Fruit fly (Drosophila melanogaster) whole organism, embryonic: ENCODE results near the gene loj.
A peak's percentile ranks its signal among the peaks of the same experiment; 100 is the strongest.

Source experiments
- ATbp ChIP-seq: fragments of 200-800 bp; sonication (Bioruptor generic); optimal IDR thresholded peaks from 2 replicates; lab custom pipeline; 2017; ENCODE audit warnings: missing biosample characterization, mild to moderate bottlenecking, missing genetic modification characterization, missing genetic modification reagents
- Atf6 ChIP-seq: fragments of 200-800 bp; sonication (Bioruptor generic); IDR thresholded peaks from 2 replicates; pipeline ENCODE4 v1.3.6; 2022; ENCODE audit warnings: missing biosample characterization, missing genetic modification characterization
- Awh ChIP-seq: fragments of 200-800 bp; sonication (Bioruptor generic); IDR thresholded peaks from 2 replicates; pipeline ENCODE4, ENCODE4 v1.3.6; 2022; ENCODE audit warnings: missing biosample characterization, missing genetic modification characterization
- B-H2 ChIP-seq: fragments of 200-800 bp; sonication (Bioruptor generic); optimal IDR thresholded peaks from 2 replicates; lab custom pipeline; 2018; ENCODE audit warnings: missing biosample characterization, mild to moderate bottlenecking, missing genetic modification characterization
- CG10321 ChIP-seq: fragments of 200-800 bp; sonication (Bioruptor generic); IDR thresholded peaks from 2 replicates; pipeline ENCODE4 v1.3.6; 2022; ENCODE audit warnings: missing biosample characterization, missing genetic modification characterization
- CG11456 ChIP-seq: fragments of 200-800 bp; sonication (Bioruptor generic); IDR thresholded peaks from 3 replicates; pipeline ENCODE4 v1.3.6; 2022; ENCODE audit warnings: missing biosample characterization, missing genetic modification characterization
- CG12942 ChIP-seq: fragments of 200-800 bp; sonication (Bioruptor generic); optimal IDR thresholded peaks from 3 replicates; lab custom pipeline; 2016; ENCODE audit warnings: missing biosample characterization, missing genetic modification characterization
- CG14860 ChIP-seq: fragments of 200-800 bp; sonication (Bioruptor generic); IDR thresholded peaks from 3 replicates; pipeline ENCODE4 v1.3.6; 2022; ENCODE audit warnings: missing biosample characterization, missing genetic modification characterization; ENCODE audit not compliant: partially characterized antibody
- CG15011 ChIP-seq: fragments of 200-800 bp; sonication (Bioruptor generic); optimal IDR thresholded peaks from 3 replicates; lab custom pipeline; 2018; ENCODE audit warnings: missing biosample characterization, mild to moderate bottlenecking, missing genetic modification characterization
- CG1792 ChIP-seq: fragments of 200-800 bp; sonication (Bioruptor generic); optimal IDR thresholded peaks from 2 replicates; lab custom pipeline; 2016; ENCODE audit warnings: missing biosample characterization, missing genetic modification characterization
- CG2129 ChIP-seq: fragments of 200-800 bp; sonication (Bioruptor generic); IDR thresholded peaks from 2 replicates; pipeline ENCODE4 v1.3.6; 2022; ENCODE audit warnings: missing biosample characterization, missing genetic modification characterization; ENCODE audit not compliant: partially characterized antibody
- CG30020 ChIP-seq: fragments of 200-800 bp; optimal IDR thresholded peaks from 2 replicates; lab custom pipeline; 2019; ENCODE audit warnings: missing biosample characterization, mild to moderate bottlenecking, missing genetic modification characterization, moderate library complexity
- CG31441 ChIP-seq: fragments of 200-800 bp; sonication (Bioruptor generic); IDR thresholded peaks from 2 replicates; pipeline ENCODE4 v1.3.6; 2022; ENCODE audit warnings: missing biosample characterization, missing genetic modification characterization
- CG32772 ChIP-seq: fragments of 200-800 bp; sonication (Bioruptor generic); IDR thresholded peaks from 2 replicates; pipeline ENCODE4 v1.3.6; 2022; ENCODE audit warnings: missing biosample characterization, missing genetic modification characterization
- CG3838 ChIP-seq: fragments of 200-800 bp; sonication (Bioruptor generic); optimal IDR thresholded peaks from 3 replicates; lab custom pipeline; 2016; ENCODE audit warnings: missing biosample characterization, missing genetic modification characterization
- CG6175 ChIP-seq: fragments of 200-800 bp; sonication (Bioruptor generic); IDR thresholded peaks from 3 replicates; pipeline ENCODE4 v1.3.6; 2022; ENCODE audit warnings: missing biosample characterization, missing genetic modification characterization
- CG7357 ChIP-seq: fragments of 200-800 bp; sonication (Bioruptor generic); IDR thresholded peaks from 3 replicates; pipeline ENCODE4 v1.3.6; 2022; ENCODE audit warnings: missing biosample characterization, missing genetic modification characterization
- CG8388 ChIP-seq: fragments of 200-800 bp; sonication (Bioruptor generic); optimal IDR thresholded peaks from 2 replicates; lab custom pipeline; 2019; ENCODE audit warnings: missing biosample characterization, mild to moderate bottlenecking, missing genetic modification characterization, moderate library complexity
- CG9727 ChIP-seq: fragments of 200-800 bp; sonication (Bioruptor generic); optimal IDR thresholded peaks from 3 replicates; lab custom pipeline; 2017; ENCODE audit warnings: missing biosample characterization, mild to moderate bottlenecking, missing genetic modification characterization
- Camta ChIP-seq: fragments of 200-800 bp; sonication (Bioruptor generic); optimal IDR thresholded peaks from 2 replicates; lab custom pipeline; 2016; ENCODE audit warnings: missing biosample characterization, missing genetic modification characterization
- Dp ChIP-seq: fragments of 200-800 bp; sonication (Bioruptor generic); optimal IDR thresholded peaks from 2 replicates; lab custom pipeline; 2018; ENCODE audit warnings: missing biosample characterization, mild to moderate bottlenecking, missing genetic modification characterization, moderate library complexity
- Drgx ChIP-seq: fragments of 200-800 bp; sonication (Bioruptor generic); IDR thresholded peaks from 2 replicates; pipeline ENCODE4 v1.3.6; 2022; ENCODE audit warnings: missing biosample characterization, missing genetic modification characterization
- E2f2 ChIP-seq: fragments of 200-800 bp; sonication (Bioruptor generic); IDR thresholded peaks from 2 replicates; pipeline ENCODE4 v1.3.6; 2022; ENCODE audit warnings: missing biosample characterization, missing genetic modification characterization
- Gsc ChIP-seq: fragments of 200-800 bp; sonication (Bioruptor generic); IDR thresholded peaks from 2 replicates; pipeline ENCODE4 v1.3.6; 2022; ENCODE audit warnings: missing biosample characterization, missing genetic modification characterization
- HmgD ChIP-seq: fragments of 200-800 bp; sonication (Bioruptor generic); optimal IDR thresholded peaks from 3 replicates; lab custom pipeline; 2016; ENCODE audit warnings: missing biosample characterization, missing genetic modification characterization
- Jarid2 ChIP-seq: fragments of 200-800 bp; sonication (Bioruptor generic); optimal IDR thresholded peaks from 3 replicates; lab custom pipeline; 2017; ENCODE audit warnings: mild to moderate bottlenecking, missing biosample characterization, missing genetic modification reagents, missing genetic modification characterization
- Kr ChIP-seq: fragments of 200-800 bp; sonication (Bioruptor generic); optimal IDR thresholded peaks from 2 replicates; lab custom pipeline; 2017; ENCODE audit warnings: missing biosample characterization, mild to moderate bottlenecking, missing genetic modification characterization
- Opbp ChIP-seq: fragments of 200-800 bp; sonication (Bioruptor generic); IDR thresholded peaks from 3 replicates; pipeline ENCODE4 v1.3.6; 2022; ENCODE audit warnings: missing biosample characterization, missing genetic modification characterization; ENCODE audit not compliant: partially characterized antibody
- Optix ChIP-seq: fragments of 200-800 bp; sonication (Bioruptor generic); IDR thresholded peaks from 3 replicates; pipeline ENCODE4 v1.3.6; 2022; ENCODE audit warnings: missing biosample characterization, missing genetic modification characterization
- Rfx ChIP-seq: fragments of 200-800 bp; sonication (Bioruptor generic); IDR thresholded peaks from 2 replicates; pipeline ENCODE4 v1.3.6; 2022; ENCODE audit warnings: missing biosample characterization, missing genetic modification characterization
- Six4 ChIP-seq: fragments of 200-800 bp; sonication (Bioruptor generic); optimal IDR thresholded peaks from 2 replicates; lab custom pipeline; 2016; ENCODE audit warnings: missing biosample characterization, missing genetic modification characterization
- Tbp ChIP-seq: fragments of >200 bp; optimal IDR thresholded peaks from 2 replicates; lab custom pipeline; 2018; ENCODE audit warnings: missing biosample characterization, missing genetic modification characterization
- aop ChIP-seq: fragments of 200-800 bp; sonication (Bioruptor generic); IDR thresholded peaks from 2 replicates; pipeline ENCODE4 v1.3.6; 2022; ENCODE audit warnings: missing biosample characterization, missing genetic modification characterization
- cad ChIP-seq: fragments of >200 bp; optimal IDR thresholded peaks from 2 replicates; lab custom pipeline; 2017; ENCODE audit warnings: missing biosample characterization, missing genetic modification characterization
- caup ChIP-seq: fragments of 200-800 bp; sonication (Bioruptor generic); optimal IDR thresholded peaks from 3 replicates; lab custom pipeline; 2017; ENCODE audit warnings: missing biosample characterization, mild to moderate bottlenecking, missing genetic modification characterization, moderate library complexity; ENCODE audit not compliant: severe bottlenecking
- crol ChIP-seq: fragments of 200-800 bp; sonication (Bioruptor generic); IDR thresholded peaks from 2 replicates; pipeline ENCODE4 v1.3.6; 2022; ENCODE audit warnings: missing biosample characterization, missing genetic modification characterization
- crp ChIP-seq, 2 experiments: fragments of 200-800 bp; sonication (Bioruptor generic); optimal IDR thresholded peaks; 2 replicates in 1 of 2; 3 replicates in 1 of 2; lab custom pipeline; 2017; ENCODE audit warnings: missing biosample characterization in 2 of 2, missing genetic modification characterization in 2 of 2, mild to moderate bottlenecking in 1 of 2, moderate library complexity in 1 of 2
- fd102C ChIP-seq: fragments of 200-800 bp; sonication (Bioruptor generic); optimal IDR thresholded peaks from 2 replicates; lab custom pipeline; 2018; ENCODE audit warnings: missing biosample characterization, mild to moderate bottlenecking, missing genetic modification characterization, moderate library complexity
- h ChIP-seq: fragments of >200 bp; optimal IDR thresholded peaks from 2 replicates; lab custom pipeline; 2017
- ham ChIP-seq: fragments of 200-800 bp; sonication (Bioruptor generic); IDR thresholded peaks from 2 replicates; pipeline ENCODE4 v1.3.6; 2022; ENCODE audit warnings: missing biosample characterization, missing genetic modification characterization
- inv ChIP-seq: fragments of 200-800 bp; sonication (Bioruptor generic); IDR thresholded peaks from 2 replicates; pipeline ENCODE4 v1.3.6; 2022; ENCODE audit warnings: missing biosample characterization, missing genetic modification characterization; ENCODE audit not compliant: partially characterized antibody
- jigr1 ChIP-seq: fragments of 200-800 bp; sonication (Bioruptor generic); IDR thresholded peaks from 3 replicates; pipeline ENCODE4 v1.3.6; 2022; ENCODE audit warnings: missing biosample characterization, missing genetic modification characterization
- lov ChIP-seq, 2 experiments: fragments of 200-800 bp in 1 of 2; fragments of >200 bp in 1 of 2; sonication (Bioruptor generic) in 1 of 2; IDR thresholded peaks in 1 of 2; optimal IDR thresholded peaks in 1 of 2; 2 replicates in 1 of 2; 3 replicates in 1 of 2; pipeline versions ENCODE4 v1.3.6 to Lab custom; 2017 to 2022; ENCODE audit warnings: missing biosample characterization in 1 of 2, missing genetic modification characterization in 1 of 2
- mirr ChIP-seq: fragments of 200-800 bp; sonication (Bioruptor generic); optimal IDR thresholded peaks from 3 replicates; lab custom pipeline; 2018; ENCODE audit warnings: missing biosample characterization, mild to moderate bottlenecking, missing genetic modification characterization
- sim ChIP-seq: fragments of 200-800 bp; sonication (Bioruptor generic); IDR thresholded peaks from 2 replicates; pipeline ENCODE4 v1.3.6; 2022; ENCODE audit warnings: missing biosample characterization, missing genetic modification characterization
- slbo ChIP-seq: fragments of 200-800 bp; sonication (Bioruptor generic); IDR thresholded peaks from 2 replicates; pipeline ENCODE4 v1.3.6; 2022; ENCODE audit warnings: missing biosample characterization, missing genetic modification characterization
- slou ChIP-seq: fragments of 200-800 bp; sonication (Bioruptor generic); optimal IDR thresholded peaks from 3 replicates; lab custom pipeline; 2016; ENCODE audit warnings: missing biosample characterization, missing genetic modification characterization
- tap ChIP-seq: fragments of 200-800 bp; optimal IDR thresholded peaks from 3 replicates; lab custom pipeline; 2019; ENCODE audit warnings: missing biosample characterization, mild to moderate bottlenecking, missing genetic modification characterization, moderate library complexity
- tgo ChIP-seq: fragments of 200-800 bp; sonication (Bioruptor generic); IDR thresholded peaks from 3 replicates; pipeline ENCODE4 v1.3.6; 2022; ENCODE audit warnings: missing biosample characterization, missing genetic modification characterization
- unc-4 ChIP-seq: fragments of 200-800 bp; sonication (Bioruptor generic); IDR thresholded peaks from 2 replicates; pipeline ENCODE4 v1.3.6; 2022; ENCODE audit warnings: missing biosample characterization, missing genetic modification characterization; ENCODE audit not compliant: partially characterized antibody

Gene loj

dm6 chr3L:6059062-6059708 lies 35.6 kb upstream of the loj start, which contains the start of gene CG6592 (continued):
- TF ChIP-seq Jarid2: no peak
- TF ChIP-seq aop (GFP tag; lab: Robert Waterston, UW): peak; percentile 40; the same call in 1 of the 2 replicates
- TF ChIP-seq tgo (GFP tag; lab: Robert Waterston, UW): no peak
- TF ChIP-seq Rfx (GFP tag; lab: Robert Waterston, UW): no peak
- no peak for TF ChIP-seq crol (GFP tag; lab: Robert Waterston, UW)
- TF ChIP-seq E2f2 (GFP tag; lab: Robert Waterston, UW): no peak
- no peak for TF ChIP-seq inv
- TF ChIP-seq CG9727 (GFP tag; lab: Kevin White, UChicago): peak; percentile 80
- TF ChIP-seq HmgD: peak; percentile 48
- TF ChIP-seq Atf6 (GFP tag; lab: Robert Waterston, UW): no peak
- TF ChIP-seq Optix: 0 out of 3 replicates have a peak, but pooled peaks have one; percentile 28
- TF ChIP-seq CG31441 (GFP tag; lab: Robert Waterston, UW): 0 out of 2 replicates have a peak, but pooled peaks have one; percentile 40
- TF ChIP-seq CG8388 (GFP tag; lab: Kevin White, UChicago): no peak
- peak; percentile 69; the same call in 1 of the 3 replicates for TF ChIP-seq CG11456 (GFP tag; lab: Robert Waterston, UW)
- no peak for TF ChIP-seq lov (optimal IDR thresholded peaks at IDR 0.05; lab: Kevin White, UChicago)
- TF ChIP-seq lov (GFP tag; IDR thresholded peaks at IDR 0.05; lab: Robert Waterston, UW): peak; percentile 73; the same call in 2 of the 3 replicates
- TF ChIP-seq CG14860: no peak
- no peak for TF ChIP-seq slou (GFP tag; lab: Kevin White, UChicago)
- no peak for TF ChIP-seq B-H2 (GFP tag; lab: Kevin White, UChicago)
- TF ChIP-seq jigr1: no peak
- no peak for TF ChIP-seq CG30020 (tag; lab: Kevin White, UChicago)
- no peak for TF ChIP-seq h (lab: Kevin White, UChicago)
- TF ChIP-seq fd102C (GFP tag; lab: Kevin White, UChicago): peak; percentile 85
- no peak for TF ChIP-seq cad
- no peak for TF ChIP-seq CG2129 (GFP tag; lab: Robert Waterston, UW)
- TF ChIP-seq Dp (GFP tag; lab: Kevin White, UChicago): no peak
- no peak for TF ChIP-seq Six4 (GFP tag; lab: Kevin White, UChicago)
- no peak for TF ChIP-seq Gsc (GFP tag; lab: Robert Waterston, UW)
- no peak for TF ChIP-seq CG7357 (GFP tag; lab: Robert Waterston, UW)
- no peak for TF ChIP-seq Tbp (GFP tag; lab: Kevin White, UChicago)
- no peak for TF ChIP-seq tap (tag; lab: Kevin White, UChicago)
- no peak for TF ChIP-seq ham
- no peak for TF ChIP-seq Awh (GFP tag; lab: Robert Waterston, UW)
- no peak for TF ChIP-seq slbo
- TF ChIP-seq CG1792: no peak
- TF ChIP-seq CG10321 (GFP tag; lab: Robert Waterston, UW): no peak
- no peak for TF ChIP-seq unc-4 (GFP tag; lab: Robert Waterston, UW)
- TF ChIP-seq caup (GFP tag; lab: Kevin White, UChicago): no peak
- peak; percentile 41 for TF ChIP-seq Camta
- TF ChIP-seq Kr (GFP tag; lab: Kevin White, UChicago): peak; percentile 68
- no peak for TF ChIP-seq CG32772 (GFP tag; lab: Robert Waterston, UW)
- TF ChIP-seq crp (GFP tag; optimal IDR thresholded peaks at IDR 0.05; lab: Kevin White, UChicago): peak in 1 of 2 experiments; percentile 57
- TF ChIP-seq mirr (GFP tag; lab: Kevin White, UChicago): no peak
- TF ChIP-seq Opbp (GFP tag; lab: Robert Waterston, UW): peak; percentile 36; the same call in 1 of the 3 replicates
- no peak for TF ChIP-seq CG15011 (GFP tag; lab: Kevin White, UChicago)
- peak; percentile 14 for TF ChIP-seq CG12942 (GFP tag; lab: Kevin White, UChicago)
- TF ChIP-seq CG6175: no peak
- TF ChIP-seq Drgx (GFP tag; lab: Robert Waterston, UW): no peak
- TF ChIP-seq sim (GFP tag; lab: Robert Waterston, UW): 0 out of 2 replicates have a peak, but pooled peaks have one; percentile 33
- TF ChIP-seq CG3838 (GFP tag; lab: Kevin White, UChicago): no peak
- TF ChIP-seq ATbp (GFP tag; lab: Kevin White, UChicago): no peak
